Fruit fly (Drosophila melanogaster): ENCODE measurements around the gene CG6729.

DNA sequence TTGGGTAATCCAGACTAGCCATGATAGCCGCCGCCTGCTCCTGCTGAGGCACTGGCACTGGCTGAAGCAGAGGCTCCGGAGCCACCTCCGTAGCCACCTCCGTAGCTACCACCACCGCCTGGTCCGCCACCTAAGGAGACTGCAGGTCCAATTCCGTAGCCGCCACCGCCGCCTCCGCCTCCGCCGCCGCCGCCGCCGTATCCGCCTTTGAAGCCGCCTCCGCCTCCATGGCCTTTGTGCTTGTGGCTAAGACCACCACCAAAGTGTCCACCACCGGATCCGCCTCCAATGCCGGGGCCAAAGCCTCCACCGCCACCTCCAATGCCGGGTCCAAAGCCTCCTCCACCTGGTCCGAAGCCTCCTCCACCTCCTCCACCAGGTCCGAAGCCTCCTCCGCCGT, 50.7 kb downstream of the CG6729 start:
- TF ChIP-seq Dref (GFP tag; IDR thresholded peaks at IDR 0.05) (no peak), lola (GFP tag; optimal IDR thresholded peaks at IDR 0.05) (no peak), fru (optimal IDR thresholded peaks at IDR 0.05) (no peak), ci (GFP tag; IDR thresholded peaks at IDR 0.05) (no peak), CG7357 (GFP tag; IDR thresholded peaks at IDR 0.05) (no peak), pros (GFP tag; optimal IDR thresholded peaks at IDR 0.05) (no peak), crol (GFP tag; IDR thresholded peaks at IDR 0.05) (no peak), NfI (GFP tag; optimal IDR thresholded peaks at IDR 0.05) (no peak), GATAe (GFP tag; conservative IDR thresholded peaks at IDR 0.05) (no peak), CG12071 (GFP tag; optimal IDR thresholded peaks at IDR 0.05) (no peak), CG1602 (GFP tag; optimal IDR thresholded peaks at IDR 0.05) (no peak)

Data from whole organism, embryonic.